Fruit fly (Drosophila melanogaster) whole organism, adult: ENCODE data around the gene Gyf.
A peak's percentile ranks its signal among the peaks of the same experiment; 100 is the strongest.

Experiments
- CG11617 ChIP-seq: fragments of 200-800 bp; sonication (Bioruptor generic); optimal IDR thresholded peaks from 2 replicates; lab custom pipeline; 2017; ENCODE audit warnings: mild to moderate bottlenecking, missing biosample characterization, missing genetic modification reagents, missing genetic modification characterization
- CG12768 ChIP-seq: fragments of 200-800 bp; sonication (Bioruptor generic); optimal IDR thresholded peaks from 2 replicates; lab custom pipeline; 2017; ENCODE audit warnings: missing biosample characterization, missing genetic modification characterization, mild to moderate bottlenecking, moderate library complexity, missing genetic modification reagents
- CG14711 ChIP-seq: fragments of 200-800 bp; sonication (Bioruptor generic); optimal IDR thresholded peaks from 2 replicates; lab custom pipeline; 2018; ENCODE audit warnings: missing biosample characterization, mild to moderate bottlenecking, missing genetic modification characterization, moderate library complexity
- CG1620 ChIP-seq: fragments of 200-800 bp; sonication (Bioruptor generic); optimal IDR thresholded peaks from 2 replicates; lab custom pipeline; 2016; ENCODE audit warnings: missing biosample characterization, missing genetic modification characterization
- CG33017 ChIP-seq: fragments of 200-800 bp; sonication (Bioruptor generic); optimal IDR thresholded peaks from 2 replicates; lab custom pipeline; 2018; ENCODE audit warnings: missing biosample characterization, mild to moderate bottlenecking, missing genetic modification characterization, moderate library complexity
- CG5204 ChIP-seq: fragments of 200-800 bp; sonication (Bioruptor generic); optimal IDR thresholded peaks from 2 replicates; lab custom pipeline; 2016; ENCODE audit warnings: missing biosample characterization, missing genetic modification characterization
- CG7045 ChIP-seq: fragments of 200-800 bp; sonication (Bioruptor generic); optimal IDR thresholded peaks from 2 replicates; lab custom pipeline; 2017; ENCODE audit warnings: missing biosample characterization, mild to moderate bottlenecking, missing genetic modification characterization
- CG7101 ChIP-seq: fragments of 200-800 bp; sonication (Bioruptor generic); optimal IDR thresholded peaks from 2 replicates; lab custom pipeline; 2018; ENCODE audit warnings: missing biosample characterization, mild to moderate bottlenecking, missing genetic modification characterization, moderate library complexity
- Clk ChIP-seq: fragments of 200-800 bp; sonication (Bioruptor generic); optimal IDR thresholded peaks from 2 replicates; lab custom pipeline; 2017; ENCODE audit warnings: missing biosample characterization, missing genetic modification characterization
- Crg-1 ChIP-seq: fragments of 200-800 bp; sonication (Bioruptor generic); optimal IDR thresholded peaks from 2 replicates; lab custom pipeline; 2016; ENCODE audit warnings: missing biosample characterization, missing genetic modification characterization
- Hr96 ChIP-seq: fragments of 200-800 bp; sonication (Bioruptor generic); optimal IDR thresholded peaks from 2 replicates; lab custom pipeline; 2016; ENCODE audit warnings: missing biosample characterization, missing genetic modification characterization
- Mnt ChIP-seq: fragments of 200-800 bp; sonication (Bioruptor generic); optimal IDR thresholded peaks from 2 replicates; lab custom pipeline; 2016; ENCODE audit warnings: missing biosample characterization, mild to moderate bottlenecking, missing genetic modification characterization
- bab1 ChIP-seq: fragments of 200-800 bp; sonication (Bioruptor generic); optimal IDR thresholded peaks from 3 replicates; lab custom pipeline; 2019; ENCODE audit warnings: missing biosample characterization, mild to moderate bottlenecking, missing genetic modification characterization, moderate library complexity
- cic ChIP-seq: fragments of 200-800 bp; sonication (Bioruptor generic); optimal IDR thresholded peaks from 2 replicates; lab custom pipeline; 2017; ENCODE audit warnings: missing biosample characterization, mild to moderate bottlenecking, missing genetic modification characterization, moderate library complexity
- cnc ChIP-seq, 2 experiments: fragments of >200 bp; optimal IDR thresholded peaks; 2 replicates each; lab custom pipeline; 2017
- kay ChIP-seq: fragments of 200-800 bp; sonication (Bioruptor generic); peaks from one replicate; lab custom pipeline; 2016; ENCODE audit warnings: missing biosample characterization, missing genetic modification characterization, borderline replicate concordance
- ovo ChIP-seq: fragments of 200-800 bp; sonication (Bioruptor generic); optimal IDR thresholded peaks from 2 replicates; lab custom pipeline; 2016; ENCODE audit warnings: missing biosample characterization, missing genetic modification characterization
- pad ChIP-seq: fragments of 200-800 bp; sonication (Bioruptor generic); optimal IDR thresholded peaks from 3 replicates; lab custom pipeline; 2017; ENCODE audit warnings: missing biosample characterization, missing genetic modification characterization, mild to moderate bottlenecking, moderate library complexity, missing genetic modification reagents
- tj ChIP-seq: fragments of 200-800 bp; sonication (Bioruptor generic); optimal IDR thresholded peaks from 3 replicates; lab custom pipeline; 2017; ENCODE audit warnings: missing biosample characterization, mild to moderate bottlenecking, missing genetic modification characterization, moderate library complexity
- toe ChIP-seq: fragments of 200-800 bp; sonication (Bioruptor generic); optimal IDR thresholded peaks from 2 replicates; lab custom pipeline; 2016; ENCODE audit warnings: missing biosample characterization, missing genetic modification characterization

Gene Gyf

DNA sequence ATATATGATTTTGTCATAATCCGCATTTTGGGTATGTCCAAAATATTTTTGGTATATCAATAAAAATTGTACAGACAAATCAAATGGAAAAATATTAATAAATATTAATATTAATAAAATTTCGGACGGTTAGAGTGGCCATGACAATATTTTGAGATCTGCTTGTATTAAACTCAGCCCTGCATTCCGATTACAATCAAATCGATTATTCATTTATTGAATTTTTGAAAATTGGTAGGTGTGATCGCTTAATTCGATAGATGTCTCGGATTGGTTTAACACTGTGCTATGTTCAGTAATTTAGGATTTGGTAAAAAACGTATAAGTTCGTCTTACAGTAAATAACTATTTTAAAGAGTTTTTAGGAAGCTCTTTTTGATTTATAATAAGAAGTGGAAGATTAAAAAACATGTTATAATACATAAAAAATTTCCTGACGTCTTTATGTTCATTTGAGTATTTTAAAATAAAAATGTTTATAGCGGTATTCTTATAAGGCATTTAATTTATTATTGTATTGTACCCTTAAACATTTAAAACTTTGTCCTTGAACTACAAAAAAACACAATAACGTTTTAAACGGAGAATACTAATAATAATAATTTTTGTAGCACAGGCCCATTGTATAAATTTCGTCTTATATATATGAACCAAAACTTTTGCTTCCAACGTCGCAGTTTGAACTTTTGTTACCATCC, 31.8 kb downstream of the Gyf start:
- no peak for TF ChIP-seq CG11617 (GFP tag; lab: Kevin White, UChicago)
- no peak for TF ChIP-seq Crg-1 (GFP tag; lab: Kevin White, UChicago)
- TF ChIP-seq CG1620 (GFP tag; lab: Kevin White, UChicago) = no peak
- TF ChIP-seq pad (GFP tag; lab: Kevin White, UChicago) = no peak
- TF ChIP-seq tj = no peak
- TF ChIP-seq Hr96 (GFP tag; lab: Kevin White, UChicago) = no peak
- no peak for TF ChIP-seq ovo (GFP tag; lab: Kevin White, UChicago)
- no peak for TF ChIP-seq toe (GFP tag; lab: Kevin White, UChicago)
- no peak for TF ChIP-seq cic (GFP tag; lab: Kevin White, UChicago)
- TF ChIP-seq cnc (optimal IDR thresholded peaks at IDR 0.05; lab: Kevin White, UChicago) = no peak

DNA sequence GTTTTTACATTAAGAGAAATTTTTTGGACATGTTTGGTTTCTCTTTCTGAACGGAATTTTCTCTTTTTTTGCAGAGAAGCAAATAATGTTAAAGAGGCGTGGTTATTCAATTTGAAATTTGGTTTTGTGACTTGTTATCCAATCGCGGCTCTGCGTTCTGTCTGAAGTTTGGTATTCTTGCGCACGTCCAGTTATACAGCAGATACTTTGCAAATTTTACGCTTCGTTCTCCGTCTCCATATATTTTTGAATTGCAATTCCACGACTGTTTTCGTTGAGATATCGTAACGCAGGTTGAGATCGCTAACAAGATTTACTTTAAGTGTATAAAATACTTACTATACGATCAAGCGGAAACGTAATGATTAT, 32.4 kb downstream of the Gyf start:
- TF ChIP-seq ovo (GFP tag; lab: Kevin White, UChicago) (no peak), CG14711 (tag; lab: Kevin White, UChicago) (no peak), cic (GFP tag; lab: Kevin White, UChicago) (no peak), CG1620 (GFP tag; lab: Kevin White, UChicago) (no peak), CG12768 (GFP tag; lab: Kevin White, UChicago) (no peak), pad (GFP tag; lab: Kevin White, UChicago) (no peak), CG7101 (tag; lab: Kevin White, UChicago) (no peak)

DNA sequence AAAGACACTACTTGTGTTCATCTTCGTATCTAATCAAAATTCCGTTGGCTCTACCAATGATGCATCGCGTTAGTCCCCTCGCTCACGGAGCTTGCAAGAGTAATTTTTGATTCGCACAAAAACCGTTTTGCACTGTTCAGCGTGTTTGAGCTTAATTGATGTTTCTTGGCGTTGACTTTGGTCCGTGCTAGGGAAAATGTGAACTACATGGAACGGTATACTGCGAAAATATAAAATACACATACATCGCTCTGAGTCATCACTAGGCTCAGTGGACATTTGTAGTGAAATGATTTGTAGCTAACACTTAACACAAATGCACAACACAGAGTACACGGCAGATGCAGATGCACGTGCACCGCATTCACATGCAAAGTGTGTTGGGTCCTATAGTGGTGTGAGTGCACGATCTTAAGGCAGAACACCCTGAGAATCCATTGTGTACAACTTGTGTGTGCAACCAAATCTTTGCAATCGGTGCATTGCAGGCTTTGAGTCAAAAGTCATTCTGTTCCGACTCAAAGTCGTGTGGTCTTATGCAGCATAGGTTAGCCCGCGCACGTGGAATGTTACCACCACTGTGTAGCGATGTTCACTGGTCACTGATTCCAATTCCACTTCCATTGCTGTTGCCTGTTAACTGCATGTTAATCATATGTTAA, 32.9 kb downstream of the Gyf start, which contains the start of gene Sox102F:
TSS of gene Sox102F (minus strand) at position 604 of the 662 bp plus-strand sequence.
- TF ChIP-seq cnc (optimal IDR thresholded peaks at IDR 0.05; lab: Kevin White, UChicago) = no peak
- peak; percentile 10 for TF ChIP-seq cic (GFP tag; lab: Kevin White, UChicago)
- TF ChIP-seq ovo (GFP tag; lab: Kevin White, UChicago) = no peak
- TF ChIP-seq CG7045 (GFP tag; lab: Kevin White, UChicago) = no peak
- TF ChIP-seq Mnt (GFP tag; lab: Kevin White, UChicago) = peak; percentile 64
- peak; percentile 57 for TF ChIP-seq kay (GFP tag; lab: Kevin White, UChicago)

DNA sequence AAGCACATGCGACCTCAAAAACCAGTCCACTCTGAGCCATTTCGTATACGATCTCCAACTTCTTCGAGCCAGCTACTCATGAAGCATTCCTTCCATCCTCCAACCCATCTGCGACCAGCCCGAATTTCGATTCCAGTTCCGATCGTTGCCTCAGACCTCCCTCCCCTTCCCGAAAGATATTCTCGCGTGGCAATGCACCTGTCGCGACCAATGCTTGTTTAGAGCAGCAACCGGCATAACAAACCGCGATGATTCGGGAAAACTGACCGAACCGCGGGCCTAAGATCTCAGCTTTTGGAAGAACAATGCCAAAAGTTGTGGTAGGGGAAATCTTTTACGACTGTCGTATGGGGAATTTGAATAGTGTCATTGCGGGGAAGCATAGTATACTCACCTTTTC, 33.8 kb downstream of the Gyf start:
- no peak for TF ChIP-seq cnc (optimal IDR thresholded peaks at IDR 0.05; lab: Kevin White, UChicago)
- no peak for TF ChIP-seq CG12768 (GFP tag; lab: Kevin White, UChicago)
- no peak for TF ChIP-seq pad (GFP tag; lab: Kevin White, UChicago)
- no peak for TF ChIP-seq CG1620 (GFP tag; lab: Kevin White, UChicago)
- no peak for TF ChIP-seq Crg-1 (GFP tag; lab: Kevin White, UChicago)
- no peak for TF ChIP-seq CG5204 (GFP tag; lab: Kevin White, UChicago)
- TF ChIP-seq toe (GFP tag; lab: Kevin White, UChicago) = no peak
- TF ChIP-seq CG33017 (tag; lab: Kevin White, UChicago) = no peak

DNA sequence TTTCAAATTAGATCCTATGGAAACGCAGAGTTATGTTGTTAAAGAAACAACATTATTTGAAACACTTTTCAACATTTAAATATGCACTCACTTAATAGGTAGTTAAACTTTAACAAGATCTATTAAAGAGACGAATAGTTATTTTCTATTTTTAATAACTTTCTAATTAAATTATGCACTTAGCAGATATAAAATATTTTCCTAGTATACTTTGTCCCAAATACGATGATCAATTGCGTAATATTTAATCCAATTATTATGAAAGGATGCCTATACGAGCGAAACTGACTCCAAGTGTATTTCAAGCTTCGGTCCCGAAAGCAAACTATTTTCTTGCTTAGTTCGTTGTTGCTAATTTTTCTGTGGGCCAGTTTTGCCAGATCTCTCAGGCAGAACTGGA, 35.0 kb downstream of the Gyf start:
- TF ChIP-seq Clk (no peak), CG5204 (GFP tag; lab: Kevin White, UChicago) (no peak), Mnt (GFP tag; lab: Kevin White, UChicago) (no peak), bab1 (GFP tag; lab: Kevin White, UChicago) (no peak), cic (GFP tag; lab: Kevin White, UChicago) (no peak), ovo (GFP tag; lab: Kevin White, UChicago) (no peak), CG12768 (GFP tag; lab: Kevin White, UChicago) (no peak), CG7045 (GFP tag; lab: Kevin White, UChicago) (no peak), CG11617 (GFP tag; lab: Kevin White, UChicago) (no peak), CG14711 (tag; lab: Kevin White, UChicago) (no peak), CG33017 (tag; lab: Kevin White, UChicago) (no peak), cnc (optimal IDR thresholded peaks at IDR 0.05; lab: Kevin White, UChicago) (no peak)

DNA sequence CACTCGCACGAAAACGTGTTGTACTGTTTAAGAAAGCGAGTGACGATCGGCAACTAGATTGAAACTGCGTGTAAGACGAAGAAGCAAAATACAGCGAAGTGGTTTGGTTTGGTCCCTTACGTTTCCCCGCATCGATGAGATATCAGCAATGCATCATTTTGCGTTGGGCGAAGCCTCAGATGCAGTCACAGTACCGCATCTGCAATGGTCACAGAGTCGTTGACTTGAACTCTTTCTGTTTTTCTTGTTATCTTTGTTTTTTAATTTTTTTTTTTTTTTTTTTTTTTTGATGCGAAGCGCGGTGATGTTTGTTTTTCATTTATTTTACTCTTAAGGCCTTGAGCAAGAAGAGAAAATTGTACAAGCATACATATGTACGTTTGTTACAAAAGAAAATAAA, 37.0 kb downstream of the Gyf start:
- TF ChIP-seq CG12768 (GFP tag; lab: Kevin White, UChicago) (no peak), Hr96 (GFP tag; lab: Kevin White, UChicago) (no peak), cnc (optimal IDR thresholded peaks at IDR 0.05; lab: Kevin White, UChicago) (no peak), toe (GFP tag; lab: Kevin White, UChicago) (no peak), cic (GFP tag; lab: Kevin White, UChicago) (no peak), CG33017 (tag; lab: Kevin White, UChicago) (no peak), kay (GFP tag; lab: Kevin White, UChicago) (no peak), pad (GFP tag; lab: Kevin White, UChicago) (no peak), Mnt (GFP tag; lab: Kevin White, UChicago) (no peak)
